Worm (Caenorhabditis elegans) whole organism, young adult: ENCODE results near the gene F38A1.11.
A peak's percentile ranks its signal among the peaks of the same experiment; 100 is the strongest.

ENCODE experiments used
- B0019.2 ChIP-seq: fragments of 200-800 bp; sonication (Bioruptor generic); conservative IDR thresholded peaks from 2 replicates; pipeline ENCODE4 v1.3.6; 2022; ENCODE audit warnings: missing genetic modification reagents, missing genetic modification characterization, missing compliant biosample characterization
- B0035.1 ChIP-seq: sonication (generic microtip); optimal IDR thresholded peaks from 2 replicates; lab custom pipeline; 2016; ENCODE audit warnings: missing genetic modification characterization, mild to moderate bottlenecking, missing compliant biosample characterization, missing genotype, missing genetic modification reagents
- D2030.7 ChIP-seq: fragments of 200-800 bp; sonication (Bioruptor generic); IDR thresholded peaks from 2 replicates; pipeline ENCODE4 v1.3.6; 2022; ENCODE audit warnings: missing genetic modification reagents, missing genetic modification characterization, missing compliant biosample characterization
- F10E7.11 ChIP-seq: sonication (generic microtip); optimal IDR thresholded peaks from 2 replicates; lab custom pipeline; 2017; ENCODE audit warnings: mild to moderate bottlenecking, missing genetic modification characterization, moderate library complexity, missing compliant biosample characterization
- F33H1.4 ChIP-seq: fragments of 200-800 bp; sonication (Bioruptor generic); IDR thresholded peaks from 2 replicates; pipeline ENCODE4 v1.3.6; 2022; ENCODE audit warnings: missing genetic modification reagents, missing genetic modification characterization, missing compliant biosample characterization
- F37B4.10 ChIP-seq: fragments of 200-800 bp; sonication (Bioruptor generic); IDR thresholded peaks from 2 replicates; pipeline ENCODE4 v1.3.6; 2022; ENCODE audit warnings: missing genetic modification characterization, missing compliant biosample characterization
- F52B5.7 ChIP-seq: sonication (generic microtip); optimal IDR thresholded peaks from 2 replicates; lab custom pipeline; 2016; ENCODE audit warnings: mild to moderate bottlenecking, missing genetic modification characterization, missing compliant biosample characterization
- K11D2.4 ChIP-seq: fragments of 200-800 bp; sonication (Bioruptor generic); IDR thresholded peaks from 2 replicates; pipeline ENCODE4 v1.3.6; 2022; ENCODE audit warnings: missing genetic modification reagents, missing genetic modification characterization, missing compliant biosample characterization
- T07F8.4 ChIP-seq: sonication (generic microtip); optimal IDR thresholded peaks from 2 replicates; lab custom pipeline; 2016; ENCODE audit warnings: mild to moderate bottlenecking, missing genetic modification characterization, moderate library complexity, missing compliant biosample characterization
- ama-1 ChIP-seq, 3 experiments: fragments of 150-350 bp in 1 of 3; sonication (generic microtip) in 2 of 3; optimal IDR thresholded peaks; 2 replicates each; lab custom pipeline; 2014 to 2018; ENCODE audit warnings: missing biosample characterization in 2 of 3, missing genetic modification characterization in 2 of 3, missing genetic modification reagents in 2 of 3
- aptf-2 ChIP-seq: fragments of 200-800 bp; sonication (Bioruptor generic); conservative IDR thresholded peaks from 2 replicates; pipeline ENCODE4 v1.3.6; 2022; ENCODE audit warnings: missing genetic modification reagents, missing genetic modification characterization, missing compliant biosample characterization
- aptf-3 ChIP-seq: fragments of 200-800 bp; sonication (Bioruptor generic); IDR thresholded peaks from 2 replicates; pipeline ENCODE4 v1.3.6; 2022; ENCODE audit warnings: missing genetic modification characterization, missing compliant biosample characterization
- ccch-3 ChIP-seq: fragments of 200-800 bp; sonication (Bioruptor generic); optimal IDR thresholded peaks from 2 replicates; lab custom pipeline; 2018; ENCODE audit warnings: mild to moderate bottlenecking, missing genetic modification characterization, missing compliant biosample characterization
- chd-7 ChIP-seq: sonication (generic microtip); optimal IDR thresholded peaks from 2 replicates; lab custom pipeline; 2016; ENCODE audit warnings: mild to moderate bottlenecking, missing genetic modification characterization, moderate library complexity, missing compliant biosample characterization
- dox-1 ChIP-seq: fragments of 200-800 bp; sonication (Bioruptor generic); IDR thresholded peaks from 2 replicates; pipeline ENCODE4 v1.3.6; 2022; ENCODE audit warnings: missing genetic modification reagents, missing genetic modification characterization, missing compliant biosample characterization
- dpff-1 ChIP-seq: sonication (generic microtip); optimal IDR thresholded peaks from 2 replicates; lab custom pipeline; 2017; ENCODE audit warnings: mild to moderate bottlenecking, missing genetic modification characterization, missing compliant biosample characterization
- egl-18 ChIP-seq: fragments of 200-800 bp; sonication (Bioruptor generic); IDR thresholded peaks from 2 replicates; pipeline ENCODE4 v1.3.6; 2022; ENCODE audit warnings: missing genetic modification reagents, missing genetic modification characterization, missing compliant biosample characterization
- egrh-3 ChIP-seq: fragments of 200-800 bp; sonication (Bioruptor generic); IDR thresholded peaks from 2 replicates; pipeline ENCODE4 v1.3.6; 2022; ENCODE audit warnings: missing genetic modification reagents, missing genetic modification characterization, missing compliant biosample characterization
- fkh-3 ChIP-seq: sonication (generic microtip); optimal IDR thresholded peaks from 2 replicates; lab custom pipeline; 2016; ENCODE audit warnings: mild to moderate bottlenecking, missing genetic modification characterization, missing compliant biosample characterization
- gei-17 ChIP-seq: fragments of 200-800 bp; sonication (Bioruptor generic); optimal IDR thresholded peaks from 2 replicates; lab custom pipeline; 2018; ENCODE audit warnings: mild to moderate bottlenecking, missing genetic modification characterization, missing compliant biosample characterization
- him-1 ChIP-seq: sonication (generic microtip); optimal IDR thresholded peaks from 2 replicates; lab custom pipeline; 2016; ENCODE audit warnings: missing genotype, missing genetic modification reagents, missing genetic modification characterization, missing compliant biosample characterization
- hrde-1 ChIP-seq: sonication (generic microtip); optimal IDR thresholded peaks from 2 replicates; lab custom pipeline; 2016; ENCODE audit warnings: missing genetic modification characterization, mild to moderate bottlenecking, missing compliant biosample characterization, moderate library complexity, missing genotype, missing genetic modification reagents, borderline replicate concordance
- let-526 ChIP-seq: fragments of 200-800 bp; sonication (Bioruptor generic); IDR thresholded peaks from 2 replicates; pipeline ENCODE4 v1.3.6; 2022; ENCODE audit warnings: missing genetic modification reagents, missing genetic modification characterization, missing compliant biosample characterization
- lin-26 ChIP-seq: fragments of 200-800 bp; sonication (Bioruptor generic); IDR thresholded peaks from 2 replicates; pipeline ENCODE4 v1.3.6; 2022; ENCODE audit warnings: missing genetic modification reagents, missing genetic modification characterization, missing compliant biosample characterization
- madf-10 ChIP-seq: sonication (generic microtip); optimal IDR thresholded peaks from 2 replicates; lab custom pipeline; 2016; ENCODE audit warnings: mild to moderate bottlenecking, missing genetic modification characterization, missing compliant biosample characterization
- madf-6 ChIP-seq: fragments of 200-800 bp; sonication (Bioruptor generic); IDR thresholded peaks from 2 replicates; pipeline ENCODE4 v1.3.6; 2022; ENCODE audit warnings: missing genetic modification reagents, missing genetic modification characterization, missing compliant biosample characterization
- mcd-1 ChIP-seq: fragments of 200-800 bp; sonication (Bioruptor generic); IDR thresholded peaks from 2 replicates; pipeline ENCODE4 v1.3.6; 2022; ENCODE audit warnings: missing genetic modification reagents, missing genetic modification characterization, missing compliant biosample characterization
- mel-28 ChIP-seq: sonication (generic microtip); optimal IDR thresholded peaks from 2 replicates; lab custom pipeline; 2016; ENCODE audit warnings: borderline replicate concordance, mild to moderate bottlenecking, missing genetic modification characterization, missing compliant biosample characterization
- nfya-1 ChIP-seq: sonication (generic microtip); optimal IDR thresholded peaks from 2 replicates; lab custom pipeline; 2017; ENCODE audit warnings: antibody characterized with exemption, missing compliant biosample characterization, missing genetic modification characterization, borderline replicate concordance; ENCODE audit not compliant: insufficient read depth
- nfyb-1 ChIP-seq: fragments of 200-800 bp; sonication (Bioruptor generic); IDR thresholded peaks from 2 replicates; pipeline ENCODE4 v1.3.6; 2022; ENCODE audit warnings: missing genetic modification reagents, missing genetic modification characterization, missing compliant biosample characterization
- nhr-27 ChIP-seq: fragments of 200-800 bp; sonication (Bioruptor generic); optimal IDR thresholded peaks from 2 replicates; lab custom pipeline; 2018; ENCODE audit warnings: mild to moderate bottlenecking, missing genetic modification characterization, moderate library complexity, missing compliant biosample characterization
- nhr-80 ChIP-seq: sonication (generic microtip); optimal IDR thresholded peaks from 2 replicates; lab custom pipeline; 2016; ENCODE audit warnings: missing genetic modification characterization, missing compliant biosample characterization
- pbrm-1 ChIP-seq: fragments of 200-800 bp; sonication (Bioruptor generic); IDR thresholded peaks from 2 replicates; pipeline ENCODE4 v1.3.6; 2022; ENCODE audit warnings: missing genetic modification reagents, missing genetic modification characterization, missing compliant biosample characterization
- pha-4 ChIP-seq: fragments of 150-350 bp; sonication (generic microtip); optimal IDR thresholded peaks from 2 replicates; lab custom pipeline; 2014; ENCODE audit warnings: missing biosample characterization, missing genetic modification reagents, missing genetic modification characterization
- rcor-1 ChIP-seq: fragments of 200-800 bp; sonication (Bioruptor generic); IDR thresholded peaks from 2 replicates; pipeline ENCODE4 v1.3.6; 2022; ENCODE audit warnings: missing genetic modification reagents, missing genetic modification characterization, missing compliant biosample characterization
- sea-2 ChIP-seq: fragments of 200-800 bp; sonication (Bioruptor generic); IDR thresholded peaks from 2 replicates; pipeline ENCODE4 v1.3.6; 2022; ENCODE audit warnings: missing genetic modification characterization, missing compliant biosample characterization
- snpc-3.4 ChIP-seq: sonication (generic microtip); optimal IDR thresholded peaks from 2 replicates; lab custom pipeline; 2017; ENCODE audit warnings: missing genetic modification characterization, mild to moderate bottlenecking, missing compliant biosample characterization, antibody characterized with exemption, moderate library complexity, missing genotype, missing genetic modification reagents
- snpc-4 ChIP-seq, 5 experiments: fragments of 150-350 bp in 1 of 5; sonication (generic microtip) in 4 of 5; optimal IDR thresholded peaks; 2 replicates each; lab custom pipeline; 2014 to 2018; ENCODE audit warnings: missing genetic modification characterization in 5 of 5, missing biosample characterization in 3 of 5, antibody characterized with exemption in 2 of 5, mild to moderate bottlenecking in 2 of 5, missing compliant biosample characterization in 2 of 5, missing genotype in 2 of 5, moderate library complexity in 2 of 5, missing genetic modification reagents in 1 of 5
- somi-1 ChIP-seq: fragments of 200-800 bp; sonication (Bioruptor generic); optimal IDR thresholded peaks from 2 replicates; lab custom pipeline; 2018; ENCODE audit warnings: mild to moderate bottlenecking, missing genetic modification characterization, missing compliant biosample characterization
- unc-62 ChIP-seq: fragments of 150-350 bp; optimal IDR thresholded peaks from 2 replicates; lab custom pipeline; 2014; ENCODE audit warnings: missing biosample characterization, missing genetic modification reagents, missing genetic modification characterization
- zfh-2 ChIP-seq: fragments of 200-800 bp; sonication (Bioruptor generic); conservative IDR thresholded peaks from 2 replicates; pipeline ENCODE4 v1.3.6; 2022; ENCODE audit warnings: missing genetic modification reagents, missing genetic modification characterization, missing compliant biosample characterization
- ztf-22 ChIP-seq: fragments of 200-800 bp; sonication (Bioruptor generic); optimal IDR thresholded peaks from 2 replicates; lab custom pipeline; 2018; ENCODE audit warnings: mild to moderate bottlenecking, missing genetic modification characterization, moderate library complexity, missing compliant biosample characterization
- ztf-26 ChIP-seq: sonication (generic microtip); optimal IDR thresholded peaks from 2 replicates; lab custom pipeline; 2017; ENCODE audit warnings: missing genetic modification characterization, missing compliant biosample characterization

Gene F38A1.11

ce11 chrIV:1209813-1210212, 37.4 kb upstream of the F38A1.11 start (continued):
- TF ChIP-seq aptf-2 (no peak), B0019.2 (no peak), lin-26 (GFP tag; lab: Robert Waterston, UW) (0 out of 2 replicates have a peak, but pooled peaks have one; percentile 43), F33H1.4 (no peak), madf-10 (no peak)
- TF ChIP-seq, all 124 proteins: peak for 2

ce11 chrIV:1211902-1212301, 35.3 kb upstream of the F38A1.11 start:
- TF ChIP-seq zfh-2 = peak; percentile 69; the same call in 1 of the 2 replicates
- no peak for TF ChIP-seq pha-4 (tag; lab: Kevin White, UChicago)
- TF ChIP-seq snpc-4 (GFP tag; optimal IDR thresholded peaks at IDR 0.05; lab: Kevin White, UChicago) = no peak
- TF ChIP-seq snpc-4 (tag; optimal IDR thresholded peaks at IDR 0.05; lab: Kevin White, UChicago) = peak in 1 of 4 experiments; percentile 81
- no peak for TF ChIP-seq gei-17 (GFP tag; lab: Kevin White, UChicago)
- TF ChIP-seq dox-1 (GFP tag; lab: Robert Waterston, UW) = peak; percentile 51
- peak; percentile 73 for TF ChIP-seq nhr-80 (tag; lab: Kevin White, UChicago)
- no peak for TF ChIP-seq ztf-22 (GFP tag; lab: Kevin White, UChicago)
- TF ChIP-seq unc-62 = no peak
- TF ChIP-seq egrh-3 (GFP tag; lab: Robert Waterston, UW) = 0 out of 2 replicates have a peak, but pooled peaks have one; percentile 23
- TF ChIP-seq sea-2 (GFP tag; lab: Robert Waterston, UW) = no peak
- TF ChIP-seq, all 124 proteins: peak for 5

ce11 chrIV:1212357-1212756, 34.8 kb upstream of the F38A1.11 start:
- TF ChIP-seq F52B5.7 (no peak), ama-1 (optimal IDR thresholded peaks at IDR 0.05; lab: Kevin White, UChicago) (no peak), ama-1 (GFP tag; optimal IDR thresholded peaks at IDR 0.05; lab: Kevin White, UChicago) (no peak), F37B4.10 (GFP tag; lab: Robert Waterston, UW) (no peak), nfyb-1 (GFP tag; lab: Robert Waterston, UW) (no peak), mel-28 (no peak), D2030.7 (no peak), somi-1 (GFP tag; lab: Kevin White, UChicago) (no peak), aptf-3 (GFP tag; lab: Robert Waterston, UW) (no peak), ccch-3 (GFP tag; lab: Kevin White, UChicago) (no peak), ztf-26 (tag; lab: Kevin White, UChicago) (no peak), him-1 (no peak), K11D2.4 (no peak), fkh-3 (tag; lab: Kevin White, UChicago) (no peak), mcd-1 (GFP tag; lab: Robert Waterston, UW) (no peak), dpff-1 (tag; lab: Kevin White, UChicago) (no peak)

ce11 chrIV:1213192-1213591, 34.0 kb upstream of the F38A1.11 start:
- no peak for TF ChIP-seq rcor-1

- no peak for TF ChIP-seq nfya-1 (tag; lab: Kevin White, UChicago)
- TF ChIP-seq let-526 (GFP tag; lab: Robert Waterston, UW) = no peak
- no peak for TF ChIP-seq chd-7 (tag; lab: Kevin White, UChicago)
- no peak for TF ChIP-seq aptf-3 (GFP tag; lab: Robert Waterston, UW)
- TF ChIP-seq egl-18 (GFP tag; lab: Robert Waterston, UW) = no peak
- no peak for TF ChIP-seq T07F8.4 (tag; lab: Kevin White, UChicago)
- TF ChIP-seq hrde-1 (tag; lab: Kevin White, UChicago) = no peak
- no peak for TF ChIP-seq pbrm-1 (GFP tag; lab: Robert Waterston, UW)
- TF ChIP-seq snpc-3.4 (tag; lab: Kevin White, UChicago) = no peak
- no peak for TF ChIP-seq B0035.1 (tag; lab: Kevin White, UChicago)
- no peak for TF ChIP-seq nhr-27 (tag; lab: Kevin White, UChicago)
- no peak for TF ChIP-seq F10E7.11 (tag; lab: Kevin White, UChicago)
- TF ChIP-seq aptf-2 = no peak
- TF ChIP-seq madf-6 = no peak
These were observed 31.6 kb upstream of the F38A1.11 start for ce11 chrIV:1215536-1215935.
